Worm (Caenorhabditis elegans) whole organism, late embryonic: ENCODE measurements around the gene epi-1.

ENCODE experiments used
- F13H6.1 ChIP-seq: sonication (generic microtip); optimal IDR thresholded peaks from 2 replicates; lab custom pipeline; 2016; ENCODE audit warnings: missing genetic modification characterization, missing compliant biosample characterization
- ceh-9 ChIP-seq: sonication (generic microtip); optimal IDR thresholded peaks from 2 replicates; lab custom pipeline; 2016; ENCODE audit warnings: mild to moderate bottlenecking, missing genetic modification characterization, inconsistent platforms, missing compliant biosample characterization
- elt-2 ChIP-seq: sonication (generic microtip); optimal IDR thresholded peaks from 2 replicates; lab custom pipeline; 2016; ENCODE audit warnings: missing genetic modification reagents, missing genetic modification characterization, missing compliant biosample characterization
- elt-4 ChIP-seq: sonication (generic microtip); optimal IDR thresholded peaks from 2 replicates; lab custom pipeline; 2016; ENCODE audit warnings: missing genetic modification characterization, missing compliant biosample characterization
- fax-1 ChIP-seq: sonication (generic microtip); optimal IDR thresholded peaks from 2 replicates; lab custom pipeline; 2016; ENCODE audit warnings: missing genotype, missing genetic modification characterization, missing compliant biosample characterization
- hlh-30 ChIP-seq: sonication (generic microtip); optimal IDR thresholded peaks from 2 replicates; lab custom pipeline; 2017; ENCODE audit warnings: antibody characterized with exemption, missing genetic modification characterization, missing compliant biosample characterization; ENCODE audit not compliant: insufficient read depth
- lim-6 ChIP-seq: sonication (generic microtip); optimal IDR thresholded peaks from 2 replicates; lab custom pipeline; 2016; ENCODE audit warnings: missing genetic modification characterization, missing compliant biosample characterization
- pha-2 ChIP-seq: sonication (generic microtip); optimal IDR thresholded peaks from 2 replicates; lab custom pipeline; 2017; ENCODE audit warnings: mild to moderate bottlenecking, missing genetic modification characterization, missing compliant biosample characterization
- pqm-1 ChIP-seq: sonication (generic microtip); optimal IDR thresholded peaks from 2 replicates; lab custom pipeline; 2016; ENCODE audit warnings: missing genetic modification characterization, missing compliant biosample characterization
- sox-4 ChIP-seq: sonication (generic microtip); optimal IDR thresholded peaks from 2 replicates; lab custom pipeline; 2017; ENCODE audit warnings: mild to moderate bottlenecking, missing genetic modification characterization, inconsistent platforms, missing compliant biosample characterization
- ttx-3 ChIP-seq: sonication (generic microtip); optimal IDR thresholded peaks from 2 replicates; lab custom pipeline; 2016; ENCODE audit warnings: missing genetic modification reagents, missing genetic modification characterization, missing compliant biosample characterization
- unc-86 ChIP-seq: sonication (generic microtip); optimal IDR thresholded peaks from 2 replicates; lab custom pipeline; 2016; ENCODE audit warnings: missing genetic modification characterization, missing compliant biosample characterization

DNA sequence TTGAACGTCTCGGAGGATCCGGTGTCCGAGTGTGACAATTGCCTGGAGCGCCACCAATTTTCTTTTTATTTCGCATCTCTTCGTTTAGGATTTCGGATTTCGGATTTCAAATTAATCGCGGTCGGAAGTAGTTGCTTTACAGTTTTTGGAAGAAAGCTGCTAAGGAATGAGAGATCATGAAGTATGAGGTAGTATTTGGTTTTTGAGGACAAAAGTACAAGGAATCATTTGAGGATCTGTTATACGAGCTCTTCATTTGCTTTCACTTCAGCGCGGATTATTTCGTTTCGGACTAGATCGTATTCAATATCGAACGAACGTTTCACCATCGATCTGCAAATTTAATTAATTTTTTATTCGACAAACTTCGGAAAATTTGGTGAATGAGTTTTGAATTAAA lies 33.0 kb downstream of the epi-1 start, which contains the start of gene R102.11:
- TF ChIP-seq sox-4: no peak
- no peak for TF ChIP-seq ceh-9 (tag; lab: Kevin White, UChicago)
- TF ChIP-seq pqm-1 (tag; lab: Kevin White, UChicago): no peak
- TF ChIP-seq pha-2 (tag; lab: Kevin White, UChicago): no peak
- TF ChIP-seq hlh-30 (tag; lab: Kevin White, UChicago): no peak
- TF ChIP-seq elt-2: no peak
- no peak for TF ChIP-seq elt-4 (tag; lab: Kevin White, UChicago)
- no peak for TF ChIP-seq F13H6.1 (tag; lab: Kevin White, UChicago)
- no peak for TF ChIP-seq unc-86 (tag; lab: Kevin White, UChicago)
- TF ChIP-seq fax-1 (tag; lab: Kevin White, UChicago): no peak
- no peak for TF ChIP-seq ttx-3 (tag; lab: Kevin White, UChicago)
- TF ChIP-seq lim-6 (tag; lab: Kevin White, UChicago): no peak
